Worm (Caenorhabditis elegans) whole organism, L4 larva: Measurements from ENCODE around the gene F10E7.11.

Experiments used
- D1046.2 ChIP-seq: fragments of 200-800 bp; sonication (Bioruptor generic); IDR thresholded peaks from 2 replicates; pipeline ENCODE4 v1.3.6; 2022; ENCODE audit warnings: missing genetic modification characterization, missing compliant biosample characterization
- F10B5.3 ChIP-seq: sonication (generic microtip); optimal IDR thresholded peaks from 2 replicates; lab custom pipeline; 2016; ENCODE audit warnings: mild to moderate bottlenecking, missing genetic modification characterization, missing compliant biosample characterization
- F37D6.2 ChIP-seq: sonication (generic microtip); optimal IDR thresholded peaks from 2 replicates; lab custom pipeline; 2016; ENCODE audit warnings: mild to moderate bottlenecking, missing genetic modification characterization, missing compliant biosample characterization
- F44E2.7 ChIP-seq: fragments of 200-800 bp; sonication (Bioruptor generic); IDR thresholded peaks from 2 replicates; pipeline ENCODE4 v2.1.2; 2022; ENCODE audit warnings: missing genetic modification characterization, missing compliant biosample characterization
- T20F7.1 ChIP-seq: fragments of 200-800 bp; sonication (Bioruptor generic); optimal IDR thresholded peaks from 2 replicates; lab custom pipeline; 2018; ENCODE audit warnings: mild to moderate bottlenecking, missing genetic modification characterization, missing compliant biosample characterization
- Y48G9A.11 ChIP-seq: fragments of 200-800 bp; sonication (Bioruptor generic); IDR thresholded peaks from 2 replicates; pipeline ENCODE4 v1.3.6; 2022; ENCODE audit warnings: missing genetic modification reagents, missing genetic modification characterization, missing compliant biosample characterization
- ZK546.5 ChIP-seq, 2 experiments: sonication (generic microtip); optimal IDR thresholded peaks; 2 replicates each; lab custom pipeline; 2017; ENCODE audit warnings: missing biosample characterization in 2 of 2, missing genetic modification characterization in 2 of 2
- aly-2 ChIP-seq: sonication (generic microtip); optimal IDR thresholded peaks from 2 replicates; lab custom pipeline; 2018; ENCODE audit warnings: missing biosample characterization, missing genetic modification characterization
- ama-1 ChIP-seq: fragments of 150-350 bp; optimal IDR thresholded peaks from 2 replicates; lab custom pipeline; 2014; ENCODE audit warnings: inconsistent platforms, mixed read lengths
- arid-1 ChIP-seq: fragments of 200-800 bp; sonication (Bioruptor generic); conservative IDR thresholded peaks from 2 replicates; pipeline ENCODE4 v1.3.6; 2022; ENCODE audit warnings: missing genetic modification reagents, missing genetic modification characterization, missing compliant biosample characterization
- ceh-82 ChIP-seq: sonication (generic microtip); optimal IDR thresholded peaks from 2 replicates; lab custom pipeline; 2017; ENCODE audit warnings: missing biosample characterization, missing genetic modification characterization
- ctbp-1 ChIP-seq: fragments of 200-800 bp; sonication (Bioruptor generic); IDR thresholded peaks from 2 replicates; pipeline ENCODE4 v1.3.6; 2022; ENCODE audit warnings: missing genetic modification reagents, missing genetic modification characterization, missing compliant biosample characterization
- daf-19 ChIP-seq: fragments of 200-800 bp; sonication (Bioruptor generic); conservative IDR thresholded peaks from 2 replicates; pipeline ENCODE4 v1.3.6; 2022; ENCODE audit warnings: missing genetic modification characterization, missing compliant biosample characterization
- dmd-6 ChIP-seq: fragments of 200-800 bp; sonication (Bioruptor generic); IDR thresholded peaks from 2 replicates; pipeline ENCODE4 v1.3.6; 2022; ENCODE audit warnings: missing genetic modification reagents, missing genetic modification characterization, missing compliant biosample characterization
- dve-1 ChIP-seq: sonication (generic microtip); optimal IDR thresholded peaks from 2 replicates; lab custom pipeline; 2017; ENCODE audit warnings: antibody characterized with exemption, mild to moderate bottlenecking, missing genetic modification characterization, missing compliant biosample characterization; ENCODE audit not compliant: insufficient read depth
- egl-27 ChIP-seq: sonication (generic microtip); optimal IDR thresholded peaks from 3 replicates; lab custom pipeline; 2017; ENCODE audit warnings: missing biosample characterization, missing genetic modification reagents, missing genetic modification characterization
- egl-43 ChIP-seq: fragments of 200-800 bp; sonication (Bioruptor generic); IDR thresholded peaks from 2 replicates; pipeline ENCODE4 v1.3.6; 2022; ENCODE audit warnings: missing genetic modification reagents, missing genetic modification characterization, missing compliant biosample characterization
- fkh-10 ChIP-seq: fragments of 150-350 bp; optimal IDR thresholded peaks from 2 replicates; lab custom pipeline; 2014; ENCODE audit warnings: missing biosample characterization, missing genetic modification reagents, missing genetic modification characterization
- hif-1 ChIP-seq, 2 experiments: sonication (generic microtip); optimal IDR thresholded peaks; 2 replicates each; lab custom pipeline; 2016 to 2017; ENCODE audit warnings: missing compliant biosample characterization in 2 of 2, missing genetic modification characterization in 2 of 2, missing genetic modification reagents in 2 of 2, missing genotype in 2 of 2, mild to moderate bottlenecking in 1 of 2
- hlh-11 ChIP-seq: fragments of 200-800 bp; sonication (Bioruptor generic); optimal IDR thresholded peaks from 2 replicates; lab custom pipeline; 2018; ENCODE audit warnings: mild to moderate bottlenecking, missing genetic modification characterization, missing compliant biosample characterization
- hmg-1.1 ChIP-seq: fragments of 200-800 bp; sonication (Bioruptor generic); IDR thresholded peaks from 2 replicates; pipeline ENCODE4 v1.3.6; 2022; ENCODE audit warnings: missing genetic modification reagents, missing genetic modification characterization, missing compliant biosample characterization
- lim-7 ChIP-seq: fragments of 200-800 bp; sonication (Bioruptor generic); IDR thresholded peaks from 2 replicates; pipeline ENCODE4 v1.3.6; 2022; ENCODE audit warnings: missing genetic modification characterization, missing compliant biosample characterization
- lin-15B ChIP-seq: fragments of 150-350 bp; sonication (generic microtip); optimal IDR thresholded peaks from 3 replicates; lab custom pipeline; 2014; ENCODE audit warnings: missing biosample characterization, missing genetic modification characterization
- lin-38 ChIP-seq: fragments of 200-800 bp; sonication (Bioruptor generic); IDR thresholded peaks from 2 replicates; pipeline ENCODE4 v1.3.6; 2022; ENCODE audit warnings: missing genetic modification reagents, missing genetic modification characterization, missing compliant biosample characterization
- lin-39 ChIP-seq: fragments of 150-350 bp; optimal IDR thresholded peaks from 2 replicates; lab custom pipeline; 2014; ENCODE audit warnings: missing biosample characterization, missing genetic modification reagents, missing genetic modification characterization
- lsy-2 ChIP-seq, 2 experiments: fragments of 150-350 bp in 1 of 2; sonication (generic microtip) in 1 of 2; optimal IDR thresholded peaks; 2 replicates each; lab custom pipeline; 2014 to 2017; ENCODE audit warnings: missing biosample characterization in 2 of 2, missing genetic modification characterization in 2 of 2
- madf-5 ChIP-seq, 2 experiments: fragments of 200-800 bp; sonication (Bioruptor generic); IDR thresholded peaks; 2 replicates each; pipeline ENCODE4 v1.3.6; 2022; ENCODE audit warnings: missing compliant biosample characterization in 2 of 2, missing genetic modification characterization in 2 of 2
- nhr-10 ChIP-seq: fragments of 150-350 bp; optimal IDR thresholded peaks from 2 replicates; lab custom pipeline; 2014; ENCODE audit warnings: missing biosample characterization, missing genetic modification characterization
- nhr-102 ChIP-seq: sonication (generic microtip); optimal IDR thresholded peaks from 2 replicates; lab custom pipeline; 2016; ENCODE audit warnings: mild to moderate bottlenecking, missing genetic modification characterization, moderate library complexity, missing compliant biosample characterization
- nhr-11 ChIP-seq: fragments of 150-350 bp; optimal IDR thresholded peaks from 2 replicates; lab custom pipeline; 2014; ENCODE audit warnings: missing biosample characterization, missing genetic modification characterization
- nhr-28 ChIP-seq: fragments of 150-350 bp; optimal IDR thresholded peaks from 2 replicates; lab custom pipeline; 2014; ENCODE audit warnings: missing biosample characterization, missing genetic modification characterization
- nhr-42 ChIP-seq: fragments of 200-800 bp; sonication (Bioruptor generic); IDR thresholded peaks from 2 replicates; pipeline ENCODE4 v1.3.6; 2022; ENCODE audit warnings: missing genetic modification characterization, missing compliant biosample characterization
- nhr-6 ChIP-seq: fragments of 150-350 bp; optimal IDR thresholded peaks from 2 replicates; lab custom pipeline; 2014; ENCODE audit warnings: missing biosample characterization, missing genetic modification characterization
- nhr-77 ChIP-seq: fragments of 150-350 bp; optimal IDR thresholded peaks from 2 replicates; lab custom pipeline; 2014; ENCODE audit warnings: missing biosample characterization, missing genetic modification characterization
- pha-4 ChIP-seq, 2 experiments: fragments of 150-350 bp in 1 of 2; fragments of 200-800 bp in 1 of 2; sonication (Bioruptor generic) in 1 of 2; IDR thresholded peaks in 1 of 2; optimal IDR thresholded peaks in 1 of 2; 2 replicates each; pipeline versions ENCODE4 v1.3.6 to Lab custom; 2014 to 2022; ENCODE audit warnings: missing genetic modification characterization in 2 of 2, missing genetic modification reagents in 2 of 2, missing biosample characterization in 1 of 2, missing compliant biosample characterization in 1 of 2
- rbr-2 ChIP-seq: sonication (generic microtip); optimal IDR thresholded peaks from 2 replicates; lab custom pipeline; 2016; ENCODE audit warnings: missing genotype, missing genetic modification characterization, missing compliant biosample characterization
- set-16 ChIP-seq: fragments of 200-800 bp; sonication (Bioruptor generic); IDR thresholded peaks from 2 replicates; pipeline ENCODE4 v1.3.6; 2022; ENCODE audit warnings: missing genetic modification reagents, missing genetic modification characterization, missing compliant biosample characterization
- snpc-4 ChIP-seq: fragments of 150-350 bp; optimal IDR thresholded peaks from 2 replicates; lab custom pipeline; 2014; ENCODE audit warnings: missing biosample characterization, missing genetic modification characterization
- spr-1 ChIP-seq: sonication (generic microtip); optimal IDR thresholded peaks from 2 replicates; lab custom pipeline; 2016; ENCODE audit warnings: mild to moderate bottlenecking, missing genetic modification characterization, missing compliant biosample characterization
- tag-97 ChIP-seq: fragments of 200-800 bp; sonication (Bioruptor generic); IDR thresholded peaks from 2 replicates; pipeline ENCODE4 v1.3.6; 2022; ENCODE audit warnings: missing genetic modification characterization, missing compliant biosample characterization
- unc-62 ChIP-seq, 3 experiments: fragments of 150-350 bp in 1 of 3; sonication (generic microtip); optimal IDR thresholded peaks in 2 of 3; peaks in 1 of 3; 1 replicate in 1 of 3; 2 replicates in 2 of 3; lab custom pipeline; 2014 to 2017; ENCODE audit warnings: missing biosample characterization in 3 of 3, missing genetic modification characterization in 3 of 3, missing genetic modification reagents in 3 of 3, missing genotype in 1 of 3
- zfp-3 ChIP-seq: fragments of 200-800 bp; sonication (Bioruptor generic); conservative IDR thresholded peaks from 2 replicates; pipeline ENCODE4 v1.3.6; 2022; ENCODE audit warnings: missing genetic modification reagents, missing genetic modification characterization, missing compliant biosample characterization
- ztf-11 ChIP-seq: fragments of 150-350 bp; optimal IDR thresholded peaks from 2 replicates; lab custom pipeline; 2014; ENCODE audit warnings: missing biosample characterization, missing genetic modification characterization
- ztf-7 ChIP-seq: fragments of 150-350 bp; optimal IDR thresholded peaks from 2 replicates; lab custom pipeline; 2014; ENCODE audit warnings: missing biosample characterization, missing genetic modification characterization

The F10E7.11 gene

ce11 chrII:7104794-7105613 lies 17.7 kb downstream of the F10E7.11 start, which contains the start of the genes farl-11 and rpl-33 (continued):
- TF ChIP-seq lin-15B (tag; lab: Kevin White, UChicago) (peak; percentile 80), nhr-42 (GFP tag; lab: Robert Waterston, UW) (no peak), rbr-2 (tag; lab: Kevin White, UChicago) (peak; percentile 71), dve-1 (tag; lab: Kevin White, UChicago) (peak; percentile 63), ama-1 (peak; percentile 11), nhr-6 (tag; lab: Kevin White, UChicago) (peak; percentile 87), pha-4 (GFP tag; IDR thresholded peaks at IDR 0.05; lab: Robert Waterston, UW) (no peak), pha-4 (tag; optimal IDR thresholded peaks at IDR 0.05; lab: Kevin White, UChicago) (peak; percentile 90), ztf-11 (no peak), ZK546.5 (tag; optimal IDR thresholded peaks at IDR 0.05; lab: Kevin White, UChicago) (peak; percentile 64 to 91), nhr-102 (tag; lab: Kevin White, UChicago) (no peak), nhr-77 (tag; lab: Kevin White, UChicago) (peak; percentile 92), nhr-11 (tag; lab: Kevin White, UChicago) (peak; percentile 91), fkh-10 (peak; percentile 58), arid-1 (GFP tag; lab: Robert Waterston, UW) (peak; percentile 38; the same call in 1 of the 2 replicates), T20F7.1 (peak; percentile 99), tag-97 (GFP tag; lab: Robert Waterston, UW) (no peak), lim-7 (no peak)
- TF ChIP-seq, all 104 proteins: peak for 35

- no peak for TF ChIP-seq snpc-4 (tag; lab: Kevin White, UChicago)
- TF ChIP-seq aly-2: no peak
- peak in 1 of 2 experiments; percentile 93 for TF ChIP-seq unc-62 (GFP tag; optimal IDR thresholded peaks at IDR 0.05 in 1 of 2; lab: Kevin White, UChicago)
- TF ChIP-seq unc-62 (tag; optimal IDR thresholded peaks at IDR 0.05; lab: Kevin White, UChicago): no peak
Observed at ce11 chrII:7103111-7103510, 19.6 kb downstream of the F10E7.11 start.

ce11 chrII:7102288-7102687 lies 20.4 kb downstream of the F10E7.11 start:
- TF ChIP-seq daf-19 (GFP tag; lab: Robert Waterston, UW) (no peak), ctbp-1 (no peak), hlh-11 (tag; lab: Kevin White, UChicago) (peak; percentile 16), dmd-6 (GFP tag; lab: Robert Waterston, UW) (peak; percentile 41), ztf-7 (tag; lab: Kevin White, UChicago) (no peak), nhr-28 (tag; lab: Kevin White, UChicago) (peak; percentile 25), hmg-1.1 (peak; percentile 14; the same call in 1 of the 2 replicates), lsy-2 (tag; optimal IDR thresholded peaks at IDR 0.05; lab: Kevin White, UChicago) (peak in 1 of 2 experiments; percentile 47), F44E2.7 (GFP tag; lab: Robert Waterston, UW) (no peak), hif-1 (tag; optimal IDR thresholded peaks at IDR 0.05; lab: Kevin White, UChicago) (peak in 1 of 2 experiments; percentile 99), spr-1 (tag; lab: Kevin White, UChicago) (no peak), ceh-82 (tag; lab: Kevin White, UChicago) (no peak)

ce11 chrII:7100838-7101237 lies 21.9 kb downstream of the F10E7.11 start, which contains the start of gene mmaa-1:
mmaa-1 (minus strand) TSS chrII:7101165.
- TF ChIP-seq ama-1 (peak; percentile 70), ztf-7 (tag; lab: Kevin White, UChicago) (no peak), lin-15B (tag; lab: Kevin White, UChicago) (no peak), lin-39 (no peak), egl-43 (GFP tag; lab: Robert Waterston, UW) (no peak), F37D6.2 (no peak), hlh-11 (tag; lab: Kevin White, UChicago) (no peak), set-16 (GFP tag; lab: Robert Waterston, UW) (no peak), nhr-77 (tag; lab: Kevin White, UChicago) (no peak), T20F7.1 (peak; percentile 59), egl-27 (tag; lab: Kevin White, UChicago) (no peak), zfp-3 (GFP tag; lab: Robert Waterston, UW) (peak; percentile 85; the same call in 1 of the 2 replicates), madf-5 (GFP tag; IDR thresholded peaks at IDR 0.05; lab: Robert Waterston, UW) (0 out of 4 replicates have a peak, but pooled peaks of 1 of the 2 experiments have one; percentile 13), Y48G9A.11 (no peak), D1046.2 (GFP tag; lab: Robert Waterston, UW) (no peak), nhr-10 (no peak), F10B5.3 (no peak), hif-1 (tag; optimal IDR thresholded peaks at IDR 0.05; lab: Kevin White, UChicago) (peak in 1 of 2 experiments; percentile 1), lin-38 (GFP tag; lab: Robert Waterston, UW) (peak; percentile 42)
